Fruit fly (Drosophila melanogaster) whole organism, embryonic: ENCODE measurements around the gene CG3339.

ENCODE experiments used
- Aef1 ChIP-seq: fragments of 200-800 bp; sonication (Bioruptor generic); IDR thresholded peaks from 3 replicates; pipeline ENCODE4 v1.3.6; 2022; ENCODE audit warnings: missing biosample characterization, missing genetic modification characterization
- BEAF-32 ChIP-seq: fragments of 200-800 bp; sonication (Bioruptor generic); optimal IDR thresholded peaks from 3 replicates; lab custom pipeline; 2017; ENCODE audit warnings: missing biosample characterization, missing genetic modification characterization, mild to moderate bottlenecking, moderate library complexity, missing genetic modification reagents
- CG10274 ChIP-seq: fragments of 200-800 bp; sonication (Bioruptor generic); optimal IDR thresholded peaks from 3 replicates; lab custom pipeline; 2017; ENCODE audit warnings: missing biosample characterization, mild to moderate bottlenecking, missing genetic modification characterization
- CG10321 ChIP-seq: fragments of 200-800 bp; sonication (Bioruptor generic); IDR thresholded peaks from 2 replicates; pipeline ENCODE4 v1.3.6; 2022; ENCODE audit warnings: missing biosample characterization, missing genetic modification characterization
- CG10565 ChIP-seq: fragments of 200-800 bp; sonication (Bioruptor generic); optimal IDR thresholded peaks from 3 replicates; lab custom pipeline; 2016; ENCODE audit warnings: missing biosample characterization, mild to moderate bottlenecking, missing genetic modification characterization
- CG11504 ChIP-seq: fragments of 200-800 bp; sonication (Bioruptor generic); optimal IDR thresholded peaks from 3 replicates; lab custom pipeline; 2019; ENCODE audit warnings: missing biosample characterization, mild to moderate bottlenecking, missing genetic modification characterization, moderate library complexity
- CG11723 ChIP-seq: fragments of 200-800 bp; sonication (Bioruptor generic); optimal IDR thresholded peaks from 2 replicates; lab custom pipeline; 2017; ENCODE audit warnings: missing biosample characterization, mild to moderate bottlenecking, missing genetic modification characterization
- CG12155 ChIP-seq: fragments of 200-800 bp; sonication (Bioruptor generic); optimal IDR thresholded peaks from 3 replicates; lab custom pipeline; 2016; ENCODE audit warnings: missing biosample characterization, missing genetic modification characterization
- CG13123 ChIP-seq: fragments of 200-800 bp; sonication (Bioruptor generic); optimal IDR thresholded peaks from 2 replicates; lab custom pipeline; 2016; ENCODE audit warnings: missing biosample characterization, missing genetic modification characterization
- CG14050 ChIP-seq: fragments of 200-800 bp; sonication (Bioruptor generic); IDR thresholded peaks from 3 replicates; pipeline ENCODE4 v1.3.6; 2022; ENCODE audit warnings: missing biosample characterization, missing genetic modification characterization
- CG16815 ChIP-seq: fragments of 200-800 bp; sonication (Bioruptor generic); optimal IDR thresholded peaks from 3 replicates; lab custom pipeline; 2017; ENCODE audit warnings: missing biosample characterization, mild to moderate bottlenecking, missing genetic modification characterization
- CG17359 ChIP-seq: fragments of 200-800 bp; sonication (Bioruptor generic); optimal IDR thresholded peaks from 3 replicates; lab custom pipeline; 2018; ENCODE audit warnings: missing biosample characterization, mild to moderate bottlenecking, missing genetic modification characterization, moderate library complexity
- CG4360 ChIP-seq: fragments of 200-800 bp; sonication (Bioruptor generic); IDR thresholded peaks from 2 replicates; pipeline ENCODE4 v1.3.6; 2022; ENCODE audit warnings: missing biosample characterization, missing genetic modification characterization
- CG7372 ChIP-seq: fragments of 200-800 bp; sonication (Bioruptor generic); IDR thresholded peaks from 2 replicates; pipeline ENCODE4 v1.3.6; 2022; ENCODE audit warnings: missing biosample characterization, missing genetic modification characterization
- CG8765 ChIP-seq: fragments of 200-800 bp; sonication (Bioruptor generic); IDR thresholded peaks from 2 replicates; pipeline ENCODE4 v1.3.6; 2022; ENCODE audit warnings: missing biosample characterization, missing genetic modification characterization
- CG9437 ChIP-seq: fragments of 200-800 bp; sonication (Bioruptor generic); optimal IDR thresholded peaks from 2 replicates; lab custom pipeline; 2018; ENCODE audit warnings: missing biosample characterization, mild to moderate bottlenecking, missing genetic modification characterization
- CHES-1-like ChIP-seq: fragments of 200-800 bp; sonication (Bioruptor generic); optimal IDR thresholded peaks from 2 replicates; lab custom pipeline; 2016; ENCODE audit warnings: missing biosample characterization, missing genetic modification characterization
- CTCF ChIP-seq: fragments of 200-800 bp; sonication (Bioruptor generic); optimal IDR thresholded peaks from 2 replicates; lab custom pipeline; 2017; ENCODE audit warnings: missing biosample characterization, mild to moderate bottlenecking, missing genetic modification characterization, moderate library complexity
- D ChIP-seq, 2 experiments: fragments of 200-800 bp in 1 of 2; fragments of >200 bp in 1 of 2; sonication (Bioruptor generic) in 1 of 2; optimal IDR thresholded peaks; 2 replicates in 1 of 2; 3 replicates in 1 of 2; lab custom pipeline; 2017; ENCODE audit warnings: mild to moderate bottlenecking in 1 of 2, missing biosample characterization in 1 of 2, missing genetic modification characterization in 1 of 2, missing genetic modification reagents in 1 of 2
- Ets97D ChIP-seq: fragments of 200-800 bp; sonication (Bioruptor generic); optimal IDR thresholded peaks from 3 replicates; lab custom pipeline; 2016; ENCODE audit warnings: missing biosample characterization, missing genetic modification characterization
- GATAe ChIP-seq: fragments of 200-800 bp; sonication (Bioruptor generic); conservative IDR thresholded peaks from 2 replicates; pipeline ENCODE4 v1.3.6; 2022; ENCODE audit warnings: missing biosample characterization, missing genetic modification characterization
- HmgD ChIP-seq: fragments of 200-800 bp; sonication (Bioruptor generic); optimal IDR thresholded peaks from 3 replicates; lab custom pipeline; 2016; ENCODE audit warnings: missing biosample characterization, missing genetic modification characterization
- Hmx ChIP-seq: fragments of 200-800 bp; sonication (Bioruptor generic); optimal IDR thresholded peaks from 2 replicates; lab custom pipeline; 2016; ENCODE audit warnings: missing biosample characterization, missing genetic modification characterization
- Kr ChIP-seq: fragments of 200-800 bp; sonication (Bioruptor generic); optimal IDR thresholded peaks from 2 replicates; lab custom pipeline; 2017; ENCODE audit warnings: missing biosample characterization, mild to moderate bottlenecking, missing genetic modification characterization
- MBD-R2 ChIP-seq: fragments of 200-800 bp; sonication (Bioruptor generic); IDR thresholded peaks from 2 replicates; pipeline ENCODE4 v1.3.6; 2022; ENCODE audit warnings: missing biosample characterization, missing genetic modification characterization
- MTF-1 ChIP-seq: fragments of 200-800 bp; sonication (Bioruptor generic); optimal IDR thresholded peaks from 2 replicates; lab custom pipeline; 2018; ENCODE audit warnings: missing biosample characterization, mild to moderate bottlenecking, missing genetic modification characterization, borderline replicate concordance
- Oli ChIP-seq: fragments of 200-800 bp; sonication (Bioruptor generic); optimal IDR thresholded peaks from 2 replicates; lab custom pipeline; 2018; ENCODE audit warnings: missing biosample characterization, mild to moderate bottlenecking, missing genetic modification characterization, moderate library complexity
- Stat92E ChIP-seq, 3 experiments: fragments of >200 bp in 2 of 3; fragments of 200-800 bp in 1 of 3; sonication (Bioruptor generic) in 1 of 3; optimal IDR thresholded peaks; 2 replicates each; lab custom pipeline; 2017 to 2019; ENCODE audit warnings: missing biosample characterization in 3 of 3, missing genetic modification characterization in 3 of 3, mild to moderate bottlenecking in 1 of 3, moderate library complexity in 1 of 3
- Xbp1 ChIP-seq: fragments of 200-800 bp; sonication (Bioruptor generic); optimal IDR thresholded peaks from 3 replicates; lab custom pipeline; 2016; ENCODE audit warnings: missing biosample characterization, mild to moderate bottlenecking, missing genetic modification characterization
- abd-A ChIP-seq: fragments of 200-800 bp; sonication (Bioruptor generic); optimal IDR thresholded peaks from 3 replicates; lab custom pipeline; 2019; ENCODE audit warnings: missing biosample characterization, mild to moderate bottlenecking, missing genetic modification characterization, moderate library complexity
- al ChIP-seq: fragments of 200-800 bp; sonication (Bioruptor generic); IDR thresholded peaks from 2 replicates; pipeline ENCODE4 v1.3.6; 2022; ENCODE audit warnings: missing biosample characterization, missing genetic modification characterization
- caup ChIP-seq: fragments of 200-800 bp; sonication (Bioruptor generic); optimal IDR thresholded peaks from 3 replicates; lab custom pipeline; 2017; ENCODE audit warnings: missing biosample characterization, mild to moderate bottlenecking, missing genetic modification characterization, moderate library complexity; ENCODE audit not compliant: severe bottlenecking
- en ChIP-seq: fragments of 200-800 bp; sonication (Bioruptor generic); optimal IDR thresholded peaks from 2 replicates; lab custom pipeline; 2016; ENCODE audit warnings: missing biosample characterization, missing genetic modification characterization
- fd64A ChIP-seq: fragments of 200-800 bp; sonication (Bioruptor generic); optimal IDR thresholded peaks from 3 replicates; lab custom pipeline; 2018; ENCODE audit warnings: missing biosample characterization, mild to moderate bottlenecking, missing genetic modification characterization
- ftz-f1 ChIP-seq: fragments of 200-800 bp; sonication (Bioruptor generic); optimal IDR thresholded peaks from 2 replicates; lab custom pipeline; 2016; ENCODE audit warnings: missing biosample characterization, missing genetic modification characterization
- gt ChIP-seq: fragments of 200-800 bp; sonication (Bioruptor generic); IDR thresholded peaks from 2 replicates; pipeline ENCODE4 v1.3.6; 2022; ENCODE audit warnings: missing biosample characterization, missing genetic modification characterization
- hbn ChIP-seq: fragments of 200-800 bp; sonication (Bioruptor generic); IDR thresholded peaks from 2 replicates; pipeline ENCODE4 v1.3.6; 2022; ENCODE audit warnings: missing biosample characterization, missing genetic modification characterization; ENCODE audit not compliant: partially characterized antibody
- nau ChIP-seq: fragments of 200-800 bp; sonication (Bioruptor generic); optimal IDR thresholded peaks from 3 replicates; lab custom pipeline; 2017; ENCODE audit warnings: missing biosample characterization, mild to moderate bottlenecking, missing genetic modification characterization, missing genetic modification reagents
- p53 ChIP-seq: fragments of 200-800 bp; sonication (Bioruptor generic); optimal IDR thresholded peaks from 2 replicates; lab custom pipeline; 2016; ENCODE audit warnings: missing biosample characterization, missing genetic modification characterization
- psq ChIP-seq: fragments of 200-800 bp; sonication (Bioruptor generic); optimal IDR thresholded peaks from 2 replicates; lab custom pipeline; 2017; ENCODE audit warnings: missing biosample characterization, missing genetic modification characterization
- schlank ChIP-seq: fragments of 200-800 bp; sonication (Bioruptor generic); optimal IDR thresholded peaks from 2 replicates; lab custom pipeline; 2018; ENCODE audit warnings: missing biosample characterization, mild to moderate bottlenecking, missing genetic modification characterization
- seq ChIP-seq: fragments of 200-800 bp; sonication (Bioruptor generic); IDR thresholded peaks from 2 replicates; pipeline ENCODE4 v1.3.6; 2022; ENCODE audit warnings: missing biosample characterization, missing genetic modification characterization
- sima ChIP-seq: fragments of 200-800 bp; sonication (Bioruptor generic); optimal IDR thresholded peaks from 2 replicates; lab custom pipeline; 2016; ENCODE audit warnings: missing biosample characterization, missing genetic modification characterization
- sisA ChIP-seq: fragments of 200-800 bp; sonication (Bioruptor generic); IDR thresholded peaks from 2 replicates; pipeline ENCODE4 v1.3.6; 2022; ENCODE audit warnings: missing biosample characterization, missing genetic modification characterization
- slbo ChIP-seq: fragments of 200-800 bp; sonication (Bioruptor generic); IDR thresholded peaks from 2 replicates; pipeline ENCODE4 v1.3.6; 2022; ENCODE audit warnings: missing biosample characterization, missing genetic modification characterization
- so ChIP-seq: fragments of 200-800 bp; sonication (Bioruptor generic); IDR thresholded peaks from 3 replicates; pipeline ENCODE4 v1.3.6; 2022; ENCODE audit warnings: missing biosample characterization, missing genetic modification characterization
- unpg ChIP-seq: fragments of 200-800 bp; sonication (Bioruptor generic); optimal IDR thresholded peaks from 3 replicates; lab custom pipeline; 2018; ENCODE audit warnings: missing biosample characterization, mild to moderate bottlenecking, missing genetic modification characterization, moderate library complexity
- usp ChIP-seq: fragments of >200 bp; optimal IDR thresholded peaks from 2 replicates; lab custom pipeline; 2017; ENCODE audit warnings: missing biosample characterization, missing genetic modification characterization
- wor ChIP-seq: fragments of 200-800 bp; sonication (Bioruptor generic); IDR thresholded peaks from 2 replicates; pipeline ENCODE4 v1.3.6; 2022; ENCODE audit warnings: missing biosample characterization, missing genetic modification characterization

Gene CG3339

DNA sequence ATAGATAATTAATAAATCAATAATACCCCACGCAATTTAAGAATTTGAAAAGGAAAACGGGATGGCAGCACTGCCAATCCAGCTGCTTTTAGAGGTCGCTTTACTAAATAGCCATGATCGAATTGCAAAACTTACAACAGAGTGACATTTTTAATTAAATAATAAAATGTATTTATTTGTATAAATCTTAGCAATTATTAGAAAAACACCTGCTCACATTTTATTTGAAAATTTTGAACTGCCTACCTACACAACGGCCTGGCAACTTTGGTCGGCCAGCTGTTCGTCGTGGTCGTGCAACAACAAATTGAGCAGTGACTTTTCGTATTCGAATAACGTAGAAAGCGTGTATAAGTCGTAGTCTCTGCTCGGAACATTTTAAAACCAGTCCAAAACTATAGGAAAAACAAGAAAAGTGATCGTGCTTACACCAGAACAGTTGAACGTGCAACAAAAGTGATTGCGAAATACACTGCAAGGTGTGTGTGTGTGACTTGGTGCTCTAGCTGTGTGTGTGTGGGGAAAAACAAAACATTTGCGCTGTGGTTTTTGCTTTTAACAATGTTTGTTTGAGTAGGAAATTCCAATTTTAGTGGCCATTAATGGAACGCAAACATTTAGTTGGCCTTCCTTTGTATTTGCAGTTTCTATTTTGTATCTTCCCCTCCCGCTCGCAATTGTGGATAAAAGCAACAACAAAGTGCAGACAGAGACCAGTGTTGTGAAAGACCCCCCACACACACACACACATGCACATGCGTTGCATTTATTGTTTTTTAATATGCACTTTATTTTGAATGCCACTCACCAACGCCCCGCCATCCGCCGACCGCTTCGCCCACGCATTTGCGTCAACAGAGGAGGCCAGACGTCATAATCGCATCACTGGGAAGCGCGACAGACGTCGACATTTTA, 47.3 kb downstream of the CG3339 start, which contains the start of gene CG5938 (continued):
- TF ChIP-seq CG16815 (GFP tag; lab: Kevin White, UChicago) (no peak), HmgD (GFP tag; lab: Kevin White, UChicago) (no peak), CG12155 (GFP tag; lab: Kevin White, UChicago) (peak; percentile 6), al (GFP tag; lab: Robert Waterston, UW) (no peak), CG13123 (GFP tag; lab: Kevin White, UChicago) (no peak), CG7372 (no peak), Kr (GFP tag; lab: Kevin White, UChicago) (no peak), CG8765 (no peak), Hmx (GFP tag; lab: Kevin White, UChicago) (no peak), unpg (GFP tag; lab: Kevin White, UChicago) (peak; percentile 11), CG4360 (GFP tag; lab: Robert Waterston, UW) (peak; percentile 62), caup (GFP tag; lab: Kevin White, UChicago) (no peak), ftz-f1 (no peak), CG9437 (GFP tag; lab: Kevin White, UChicago) (peak; percentile 52), sisA (no peak), CG10274 (GFP tag; lab: Kevin White, UChicago) (no peak), en (GFP tag; lab: Kevin White, UChicago) (no peak), GATAe (GFP tag; lab: Robert Waterston, UW) (no peak), Stat92E (GFP tag; optimal IDR thresholded peaks at IDR 0.05; lab: Kevin White, UChicago) (no peak), BEAF-32 (GFP tag; lab: Kevin White, UChicago) (peak; percentile 25), usp (GFP tag; lab: Kevin White, UChicago) (no peak), nau (GFP tag; lab: Kevin White, UChicago) (no peak), wor (GFP tag; lab: Robert Waterston, UW) (no peak), sima (no peak), so (GFP tag; lab: Robert Waterston, UW) (0 out of 3 replicates have a peak, but pooled peaks have one; percentile 31), Xbp1 (GFP tag; lab: Kevin White, UChicago) (peak; percentile 7), fd64A (GFP tag; lab: Kevin White, UChicago) (no peak), CTCF (GFP tag; lab: Kevin White, UChicago) (peak; percentile 69), abd-A (tag; lab: Kevin White, UChicago) (peak; percentile 38), MBD-R2 (peak; percentile 38; the same call in 1 of the 2 replicates), CG17359 (tag; lab: Kevin White, UChicago) (peak; percentile 24), CHES-1-like (GFP tag; lab: Kevin White, UChicago) (no peak), p53 (GFP tag; lab: Kevin White, UChicago) (no peak), Oli (tag; lab: Kevin White, UChicago) (no peak), CG11504 (tag; lab: Kevin White, UChicago) (peak; percentile 50), CG14050 (GFP tag; lab: Robert Waterston, UW) (no peak), CG10321 (no peak), CG11723 (GFP tag; lab: Kevin White, UChicago) (no peak), D (optimal IDR thresholded peaks at IDR 0.05; lab: Kevin White, UChicago) (no peak), D (GFP tag; optimal IDR thresholded peaks at IDR 0.05; lab: Kevin White, UChicago) (no peak), gt (GFP tag; lab: Robert Waterston, UW) (no peak), hbn (GFP tag; lab: Robert Waterston, UW) (no peak), Aef1 (GFP tag; lab: Robert Waterston, UW) (peak; percentile 48; the same call in 2 of the 3 replicates), schlank (tag; lab: Kevin White, UChicago) (no peak), Ets97D (GFP tag; lab: Kevin White, UChicago) (no peak), MTF-1 (GFP tag; lab: Kevin White, UChicago) (no peak), seq (GFP tag; lab: Robert Waterston, UW) (peak; percentile 62), CG10565 (GFP tag; lab: Kevin White, UChicago) (no peak), slbo (GFP tag; lab: Robert Waterston, UW) (peak; percentile 32; the same call in 1 of the 2 replicates), psq (GFP tag; lab: Kevin White, UChicago) (no peak)
